Fruit fly (Drosophila melanogaster): ENCODE data around the gene Arfrp1.

Arfrp1 gene

DNA sequence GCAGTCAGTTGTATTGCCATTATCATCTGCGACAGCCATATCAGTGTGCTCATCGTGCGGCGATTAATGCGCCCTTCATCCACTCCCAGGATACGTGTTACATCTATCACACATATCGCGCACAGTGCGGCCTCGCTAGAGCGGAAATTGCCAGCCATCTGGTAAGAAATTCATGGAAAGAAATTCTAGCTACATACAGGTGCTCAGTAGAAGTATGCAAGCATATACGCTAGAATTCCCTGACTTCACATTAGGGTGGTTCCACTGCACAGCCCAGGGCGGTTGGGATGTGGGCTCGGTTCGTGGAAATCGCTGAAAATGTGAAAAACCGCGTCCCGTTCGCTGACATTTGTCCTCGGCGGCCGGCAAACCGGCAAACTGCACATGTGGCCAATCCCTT lies 34.4 kb downstream of the Arfrp1 start (continued):
- TF ChIP-seq Mad (GFP tag; optimal IDR thresholded peaks at IDR 0.05) (peak; percentile 67), her (GFP tag; optimal IDR thresholded peaks at IDR 0.05) (peak; percentile 56), Hmx (GFP tag; optimal IDR thresholded peaks at IDR 0.05) (no peak), CG8388 (GFP tag; optimal IDR thresholded peaks at IDR 0.05) (peak; percentile 48), Vsx1 (GFP tag; optimal IDR thresholded peaks at IDR 0.05) (no peak), CG15073 (GFP tag; optimal IDR thresholded peaks at IDR 0.05) (no peak), CrebB (tag; optimal IDR thresholded peaks at IDR 0.05) (peak; percentile 13), Deaf1 (tag; optimal IDR thresholded peaks at IDR 0.05) (peak; percentile 10), Pdp1 (GFP tag; optimal IDR thresholded peaks at IDR 0.05) (peak; percentile 68 to 77), Hr51 (GFP tag; optimal IDR thresholded peaks at IDR 0.05) (peak; percentile 23 to 60), h (optimal IDR thresholded peaks at IDR 0.05) (no peak), Sox102F (GFP tag; optimal IDR thresholded peaks at IDR 0.05) (no peak), CG1024 (GFP tag; IDR thresholded peaks at IDR 0.05) (peak; percentile 50; the same call in 1 of the 2 replicates), Taf1 (GFP tag; IDR thresholded peaks at IDR 0.05) (peak; percentile 49; the same call in 1 of the 2 replicates), tup (GFP tag; optimal IDR thresholded peaks at IDR 0.05) (no peak), chif (GFP tag; optimal IDR thresholded peaks at IDR 0.05) (peak; percentile 28 to 82), grau (tag; optimal IDR thresholded peaks at IDR 0.05) (peak; percentile 98), hkb (optimal IDR thresholded peaks at IDR 0.05) (no peak), hkb (GFP tag; IDR thresholded peaks at IDR 0.05) (peak; percentile 82), gcm (GFP tag; optimal IDR thresholded peaks at IDR 0.05) (peak; percentile 66), da (GFP tag; optimal IDR thresholded peaks at IDR 0.05) (peak; percentile 58), CG12236 (GFP tag; optimal IDR thresholded peaks at IDR 0.05) (peak; percentile 17), CG17186 (GFP tag; optimal IDR thresholded peaks at IDR 0.05) (no peak), CG17568 (GFP tag; optimal IDR thresholded peaks at IDR 0.05) (no peak), D19A (tag; optimal IDR thresholded peaks at IDR 0.05) (peak; percentile 71), zfh1 (GFP tag; IDR thresholded peaks at IDR 0.05) (peak; percentile 92), BtbVII (GFP tag; optimal IDR thresholded peaks at IDR 0.05) (peak; percentile 18), fd3F (GFP tag; optimal IDR thresholded peaks at IDR 0.05) (peak; percentile 28), vnd (GFP tag; IDR thresholded peaks at IDR 0.05; ENCODE audit: partially characterized antibody) (no peak)

DNA sequence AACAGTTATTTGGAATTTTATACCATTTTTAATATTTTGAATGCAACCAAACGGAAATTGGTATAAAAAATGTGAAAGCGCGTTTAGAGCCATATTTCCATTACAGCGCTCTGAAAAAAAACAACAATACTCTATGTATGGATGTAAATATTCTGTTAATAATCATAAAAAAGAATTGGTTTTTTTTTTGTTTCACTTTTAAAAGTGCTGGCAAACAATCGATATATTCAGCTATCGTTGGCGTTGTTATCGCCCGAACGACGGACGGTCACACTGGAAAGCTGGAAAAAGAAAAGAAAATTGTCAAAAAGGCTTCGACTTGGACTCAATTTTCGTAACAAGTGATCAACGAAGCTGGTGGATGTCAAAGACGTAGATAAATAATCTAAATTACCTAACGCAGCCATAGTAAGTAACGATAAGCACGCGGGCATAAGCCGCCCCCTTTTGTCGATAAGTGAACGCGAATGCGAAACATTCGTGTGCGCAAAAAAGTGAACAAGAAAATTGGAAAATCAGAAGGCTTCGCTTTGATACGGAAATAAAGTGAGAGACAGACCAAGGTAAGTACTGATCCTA lies 35.4 kb downstream of the Arfrp1 start, which contains the start of gene CG7065:
TSS of gene CG7065 (plus strand) at position 270 of the 579 bp plus-strand sequence.
- TF ChIP-seq sima (GFP tag; optimal IDR thresholded peaks at IDR 0.05): no peak
- TF ChIP-seq NK7.1 (GFP tag; optimal IDR thresholded peaks at IDR 0.05): no peak
- TF ChIP-seq TFAM (GFP tag; optimal IDR thresholded peaks at IDR 0.05): no peak
- no peak for TF ChIP-seq dimm (GFP tag; IDR thresholded peaks at IDR 0.05)
- no peak for TF ChIP-seq CG9609 (GFP tag; optimal IDR thresholded peaks at IDR 0.05)
- TF ChIP-seq h (optimal IDR thresholded peaks at IDR 0.05): no peak
- no peak for TF ChIP-seq CG5245 (GFP tag; optimal IDR thresholded peaks at IDR 0.05)
- peak; percentile 66 for TF ChIP-seq unc-4 (GFP tag; IDR thresholded peaks at IDR 0.05; ENCODE audit: partially characterized antibody)
- TF ChIP-seq gfzf (GFP tag; optimal IDR thresholded peaks at IDR 0.05): peak; percentile 70
- no peak for TF ChIP-seq CG10431 (GFP tag; optimal IDR thresholded peaks at IDR 0.05)
- TF ChIP-seq CG4424 (GFP tag; optimal IDR thresholded peaks at IDR 0.05): no peak
- no peak for TF ChIP-seq CG11247 (GFP tag; IDR thresholded peaks at IDR 0.05)
- peak; percentile 73 for TF ChIP-seq Sry-δ (GFP tag; optimal IDR thresholded peaks at IDR 0.05)
- no peak for TF ChIP-seq bowl (GFP tag; IDR thresholded peaks at IDR 0.05)
- no peak for TF ChIP-seq luna (GFP tag; optimal IDR thresholded peaks at IDR 0.05)
- peak; percentile 69 for TF ChIP-seq Bgb (GFP tag; IDR thresholded peaks at IDR 0.05; ENCODE audit: partially characterized antibody)
- TF ChIP-seq CG11093 (GFP tag; IDR thresholded peaks at IDR 0.05): no peak
- TF ChIP-seq hbn (GFP tag; IDR thresholded peaks at IDR 0.05; ENCODE audit: partially characterized antibody): peak; percentile 53
- no peak for TF ChIP-seq rib (GFP tag; IDR thresholded peaks at IDR 0.05)
- no peak for TF ChIP-seq CG13424 (tag; optimal IDR thresholded peaks at IDR 0.05)
- no peak for TF ChIP-seq CG15269 (tag; optimal IDR thresholded peaks at IDR 0.05)
- TF ChIP-seq lab (GFP tag; optimal IDR thresholded peaks at IDR 0.05): no peak
- no peak for TF ChIP-seq MTF-1 (GFP tag; optimal IDR thresholded peaks at IDR 0.05; ENCODE audit: borderline replicate concordance)

Data from whole organism, embryonic.